Worm (Caenorhabditis elegans) whole organism, L4 larva: Measurements from ENCODE around the gene piga-1.

Experiments
- F37D6.2 ChIP-seq: sonication (generic microtip); optimal IDR thresholded peaks from 2 replicates; lab custom pipeline; 2016; ENCODE audit warnings: mild to moderate bottlenecking, missing genetic modification characterization, missing compliant biosample characterization
- F49E8.2 ChIP-seq: sonication (generic microtip); optimal IDR thresholded peaks from 2 replicates; lab custom pipeline; 2016; ENCODE audit warnings: missing compliant biosample characterization, mild to moderate bottlenecking, missing genetic modification characterization, borderline replicate concordance
- T20F7.1 ChIP-seq: fragments of 200-800 bp; sonication (Bioruptor generic); optimal IDR thresholded peaks from 2 replicates; lab custom pipeline; 2018; ENCODE audit warnings: mild to moderate bottlenecking, missing genetic modification characterization, missing compliant biosample characterization
- T26A8.4 ChIP-seq: fragments of 200-800 bp; sonication (Bioruptor generic); IDR thresholded peaks from 2 replicates; pipeline ENCODE4 v1.3.6; 2022; ENCODE audit warnings: missing genetic modification characterization, missing compliant biosample characterization
- Y105C5A.15 ChIP-seq: fragments of 200-800 bp; sonication (Bioruptor generic); IDR thresholded peaks from 2 replicates; pipeline ENCODE4 v1.3.6; 2022; ENCODE audit warnings: missing genetic modification characterization, missing compliant biosample characterization
- Y5F2A.4 ChIP-seq: fragments of 200-800 bp; sonication (Bioruptor generic); optimal IDR thresholded peaks from 2 replicates; lab custom pipeline; 2018; ENCODE audit warnings: mild to moderate bottlenecking, missing genetic modification characterization, missing compliant biosample characterization
- ZK337.2 ChIP-seq: fragments of 200-800 bp; sonication (Bioruptor generic); IDR thresholded peaks from 2 replicates; pipeline ENCODE4 v1.3.6; 2022; ENCODE audit warnings: missing genetic modification reagents, missing genetic modification characterization, missing compliant biosample characterization
- ZK546.5 ChIP-seq, 2 experiments: sonication (generic microtip); optimal IDR thresholded peaks; 2 replicates each; lab custom pipeline; 2017; ENCODE audit warnings: missing biosample characterization in 2 of 2, missing genetic modification characterization in 2 of 2
- aha-1 ChIP-seq: fragments of 150-350 bp; peaks from one replicate; lab custom pipeline; 2014; ENCODE audit warnings: missing biosample characterization, missing genetic modification characterization
- ceh-32 ChIP-seq: sonication (generic microtip); optimal IDR thresholded peaks from 2 replicates; lab custom pipeline; 2016; ENCODE audit warnings: mild to moderate bottlenecking, missing genetic modification characterization, missing compliant biosample characterization; ENCODE audit not compliant: poor library complexity
- ceh-44 ChIP-seq: fragments of 200-800 bp; sonication (Bioruptor generic); IDR thresholded peaks from 2 replicates; pipeline ENCODE4 v1.3.6; 2022; ENCODE audit warnings: missing genetic modification reagents, missing genetic modification characterization, missing compliant biosample characterization
- ceh-82 ChIP-seq: sonication (generic microtip); optimal IDR thresholded peaks from 2 replicates; lab custom pipeline; 2017; ENCODE audit warnings: missing biosample characterization, missing genetic modification characterization
- ctbp-1 ChIP-seq: fragments of 200-800 bp; sonication (Bioruptor generic); IDR thresholded peaks from 2 replicates; pipeline ENCODE4 v1.3.6; 2022; ENCODE audit warnings: missing genetic modification reagents, missing genetic modification characterization, missing compliant biosample characterization
- dmd-6 ChIP-seq: fragments of 200-800 bp; sonication (Bioruptor generic); IDR thresholded peaks from 2 replicates; pipeline ENCODE4 v1.3.6; 2022; ENCODE audit warnings: missing genetic modification reagents, missing genetic modification characterization, missing compliant biosample characterization
- dmd-8 ChIP-seq: fragments of 200-800 bp; sonication (Bioruptor generic); IDR thresholded peaks from 2 replicates; pipeline ENCODE4 v1.3.6; 2022; ENCODE audit warnings: missing genetic modification characterization, missing compliant biosample characterization
- dmd-9 ChIP-seq: fragments of 200-800 bp; sonication (Bioruptor generic); IDR thresholded peaks from 2 replicates; pipeline ENCODE4 v1.3.6; 2022; ENCODE audit warnings: missing genetic modification reagents, missing genetic modification characterization, missing compliant biosample characterization
- dpl-1 ChIP-seq: fragments of 150-350 bp; optimal IDR thresholded peaks from 2 replicates; lab custom pipeline; 2014; ENCODE audit warnings: missing biosample characterization, missing genetic modification reagents, missing genetic modification characterization
- dve-1 ChIP-seq: sonication (generic microtip); optimal IDR thresholded peaks from 2 replicates; lab custom pipeline; 2017; ENCODE audit warnings: antibody characterized with exemption, mild to moderate bottlenecking, missing genetic modification characterization, missing compliant biosample characterization; ENCODE audit not compliant: insufficient read depth
- egl-27 ChIP-seq: sonication (generic microtip); optimal IDR thresholded peaks from 3 replicates; lab custom pipeline; 2017; ENCODE audit warnings: missing biosample characterization, missing genetic modification reagents, missing genetic modification characterization
- fos-1 ChIP-seq: fragments of 150-350 bp; optimal IDR thresholded peaks from 2 replicates; lab custom pipeline; 2014; ENCODE audit warnings: missing biosample characterization, missing genetic modification characterization
- hif-1 ChIP-seq, 2 experiments: sonication (generic microtip); optimal IDR thresholded peaks; 2 replicates each; lab custom pipeline; 2016 to 2017; ENCODE audit warnings: missing compliant biosample characterization in 2 of 2, missing genetic modification characterization in 2 of 2, missing genetic modification reagents in 2 of 2, missing genotype in 2 of 2, mild to moderate bottlenecking in 1 of 2
- hmg-1.1 ChIP-seq: fragments of 200-800 bp; sonication (Bioruptor generic); IDR thresholded peaks from 2 replicates; pipeline ENCODE4 v1.3.6; 2022; ENCODE audit warnings: missing genetic modification reagents, missing genetic modification characterization, missing compliant biosample characterization
- jun-1 ChIP-seq: fragments of 150-350 bp; optimal IDR thresholded peaks from 2 replicates; lab custom pipeline; 2014; ENCODE audit warnings: missing biosample characterization, missing genetic modification reagents, missing genetic modification characterization
- lir-3 ChIP-seq: sonication (generic microtip); optimal IDR thresholded peaks from 2 replicates; lab custom pipeline; 2016; ENCODE audit warnings: mild to moderate bottlenecking, missing genetic modification characterization, missing compliant biosample characterization
- lsy-2 ChIP-seq, 2 experiments: fragments of 150-350 bp in 1 of 2; sonication (generic microtip) in 1 of 2; optimal IDR thresholded peaks; 2 replicates each; lab custom pipeline; 2014 to 2017; ENCODE audit warnings: missing biosample characterization in 2 of 2, missing genetic modification characterization in 2 of 2
- mep-1 ChIP-seq: fragments of 150-350 bp; sonication (generic microtip); optimal IDR thresholded peaks from 3 replicates; lab custom pipeline; 2014; ENCODE audit warnings: missing biosample characterization, missing genetic modification characterization
- mes-2 ChIP-seq: sonication (generic microtip); optimal IDR thresholded peaks from 2 replicates; lab custom pipeline; 2016; ENCODE audit warnings: missing genotype, mild to moderate bottlenecking, missing genetic modification characterization, missing compliant biosample characterization; ENCODE audit not compliant: poor library complexity, severe bottlenecking
- nhr-237 ChIP-seq: sonication (generic microtip); optimal IDR thresholded peaks from 2 replicates; lab custom pipeline; 2017; ENCODE audit warnings: missing biosample characterization, missing genetic modification characterization
- nhr-28 ChIP-seq: fragments of 150-350 bp; optimal IDR thresholded peaks from 2 replicates; lab custom pipeline; 2014; ENCODE audit warnings: missing biosample characterization, missing genetic modification characterization
- nhr-42 ChIP-seq: fragments of 200-800 bp; sonication (Bioruptor generic); IDR thresholded peaks from 2 replicates; pipeline ENCODE4 v1.3.6; 2022; ENCODE audit warnings: missing genetic modification characterization, missing compliant biosample characterization
- nhr-6 ChIP-seq: fragments of 150-350 bp; optimal IDR thresholded peaks from 2 replicates; lab custom pipeline; 2014; ENCODE audit warnings: missing biosample characterization, missing genetic modification characterization
- nhr-77 ChIP-seq: fragments of 150-350 bp; optimal IDR thresholded peaks from 2 replicates; lab custom pipeline; 2014; ENCODE audit warnings: missing biosample characterization, missing genetic modification characterization
- php-3 ChIP-seq: fragments of 200-800 bp; sonication (Bioruptor generic); IDR thresholded peaks from 2 replicates; pipeline ENCODE4 v1.3.6; 2022; ENCODE audit warnings: missing genetic modification reagents, missing genetic modification characterization, missing compliant biosample characterization
- pqm-1 ChIP-seq: sonication (generic microtip); optimal IDR thresholded peaks from 2 replicates; lab custom pipeline; 2017; ENCODE audit warnings: missing biosample characterization, missing genetic modification characterization
- rbr-2 ChIP-seq: sonication (generic microtip); optimal IDR thresholded peaks from 2 replicates; lab custom pipeline; 2016; ENCODE audit warnings: missing genotype, missing genetic modification characterization, missing compliant biosample characterization
- sdz-12 ChIP-seq: fragments of 200-800 bp; sonication (Bioruptor generic); optimal IDR thresholded peaks from 2 replicates; lab custom pipeline; 2018; ENCODE audit warnings: mild to moderate bottlenecking, missing genetic modification characterization, missing compliant biosample characterization
- skn-1 ChIP-seq: fragments of 150-350 bp; optimal IDR thresholded peaks from 2 replicates; lab custom pipeline; 2014; ENCODE audit warnings: missing biosample characterization, missing genetic modification characterization
- tra-1 ChIP-seq: fragments of 200-800 bp; sonication (Bioruptor generic); IDR thresholded peaks from 2 replicates; pipeline ENCODE4 v1.3.6; 2022; ENCODE audit warnings: missing genetic modification reagents, missing genetic modification characterization, missing compliant biosample characterization
- unc-130 ChIP-seq: sonication (generic microtip); optimal IDR thresholded peaks from 2 replicates; lab custom pipeline; 2016; ENCODE audit warnings: missing genetic modification reagents, missing genetic modification characterization, missing compliant biosample characterization
- unc-62 ChIP-seq, 3 experiments: fragments of 150-350 bp in 1 of 3; sonication (generic microtip); optimal IDR thresholded peaks in 2 of 3; peaks in 1 of 3; 1 replicate in 1 of 3; 2 replicates in 2 of 3; lab custom pipeline; 2014 to 2017; ENCODE audit warnings: missing biosample characterization in 3 of 3, missing genetic modification characterization in 3 of 3, missing genetic modification reagents in 3 of 3, missing genotype in 1 of 3
- vab-7 ChIP-seq: fragments of 200-800 bp; sonication (Bioruptor generic); IDR thresholded peaks from 2 replicates; pipeline ENCODE4 v1.3.6; 2022; ENCODE audit warnings: missing genetic modification reagents, missing genetic modification characterization, missing compliant biosample characterization
- zip-2 ChIP-seq: fragments of 150-350 bp; optimal IDR thresholded peaks from 2 replicates; lab custom pipeline; 2014; ENCODE audit warnings: missing biosample characterization, missing genetic modification characterization
- ztf-11 ChIP-seq: fragments of 150-350 bp; optimal IDR thresholded peaks from 2 replicates; lab custom pipeline; 2014; ENCODE audit warnings: missing biosample characterization, missing genetic modification characterization

The piga-1 gene

DNA sequence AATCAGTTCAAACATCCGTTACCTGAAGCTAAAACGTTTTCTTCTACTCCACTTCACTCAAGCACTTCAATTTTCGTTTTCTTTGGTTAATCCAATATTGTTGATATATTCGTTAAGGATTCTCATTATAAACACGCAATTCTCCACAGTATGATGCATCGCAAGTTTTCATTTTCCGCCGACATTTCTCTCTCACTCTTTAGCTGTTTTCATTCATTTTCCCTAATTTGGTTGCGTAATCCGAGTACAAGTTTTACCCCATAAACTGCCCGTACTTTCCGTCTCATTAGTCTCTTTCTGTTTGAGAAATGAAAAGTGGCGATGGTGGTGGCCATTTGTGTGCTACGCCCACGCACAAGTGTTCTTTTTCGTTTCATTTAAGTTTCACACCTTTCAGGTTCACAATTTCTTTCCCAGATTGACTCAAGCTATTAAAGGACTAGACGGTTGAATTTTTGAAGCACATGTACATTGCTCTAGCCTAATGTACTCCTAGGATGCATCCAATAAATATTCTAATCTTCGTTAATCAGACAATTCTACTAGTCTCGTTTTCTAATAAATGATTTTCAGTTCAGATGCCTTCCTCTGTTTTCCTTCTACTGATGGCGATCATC, 29.9 kb upstream of the piga-1 start, which contains the start of gene C34C6.3:
C34C6.3 (plus strand) TSS at position 567 of the 617 bp plus-strand sequence.
- peak in 1 of 2 experiments; percentile 34 for TF ChIP-seq unc-62 (GFP tag; optimal IDR thresholded peaks at IDR 0.05 in 1 of 2; lab: Kevin White, UChicago)
- no peak for TF ChIP-seq unc-62 (tag; optimal IDR thresholded peaks at IDR 0.05; lab: Kevin White, UChicago)
- no peak for TF ChIP-seq aha-1 (tag; lab: Kevin White, UChicago)

ce11 chrII:8685623-8686022, 24.1 kb upstream of the piga-1 start, which contains the start of gene C34C6.9:
TSS of gene C34C6.9 (plus strand) at chrII:8685923.
- TF ChIP-seq ceh-44, result no peak
- TF ChIP-seq ztf-11 (tag; lab: Kevin White, UChicago), result no peak
- peak; percentile 39 for TF ChIP-seq aha-1 (tag; lab: Kevin White, UChicago)
- no peak for TF ChIP-seq nhr-42 (GFP tag; lab: Robert Waterston, UW)

ce11 chrII:8684824-8685223, 23.3 kb upstream of the piga-1 start, which contains the start of gene hgap-2:
TSS of gene hgap-2 (minus strand) at chrII:8684924.
- TF ChIP-seq ZK337.2 (GFP tag; lab: Robert Waterston, UW) (no peak), nhr-6 (tag; lab: Kevin White, UChicago) (peak; percentile 25)
- TF ChIP-seq, all 104 proteins: peak for 1

DNA sequence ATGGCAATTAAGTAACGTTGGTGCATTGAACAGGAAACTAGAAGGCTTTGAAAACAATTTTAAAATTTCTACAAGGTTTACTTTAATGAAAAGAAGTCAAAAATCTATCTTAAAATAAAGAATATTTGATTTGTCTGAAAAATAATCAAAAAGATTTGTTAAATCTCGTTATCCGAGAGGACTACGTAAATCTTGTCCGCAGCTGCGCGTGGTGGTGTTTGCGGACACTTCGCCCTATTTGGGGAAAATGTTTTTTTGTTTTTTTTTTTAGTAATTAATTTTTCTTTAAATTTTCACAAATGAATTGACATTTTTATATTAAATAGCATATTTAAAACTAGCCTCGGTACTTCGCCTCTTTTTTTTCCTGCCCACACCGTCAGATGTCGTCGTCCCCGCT, 22.4 kb upstream of the piga-1 start:
- TF ChIP-seq dmd-6 (GFP tag; lab: Robert Waterston, UW) (0 out of 2 replicates have a peak, but pooled peaks have one; percentile 25), T20F7.1 (GFP tag; lab: Kevin White, UChicago) (no peak), skn-1 (tag; lab: Kevin White, UChicago) (no peak), rbr-2 (no peak), nhr-28 (no peak), jun-1 (no peak), Y105C5A.15 (no peak), ctbp-1 (no peak), dmd-9 (no peak), mes-2 (tag; lab: Kevin White, UChicago) (peak; percentile 79), sdz-12 (GFP tag; lab: Kevin White, UChicago) (no peak), unc-130 (GFP tag; lab: Kevin White, UChicago) (no peak), T26A8.4 (GFP tag; lab: Robert Waterston, UW) (no peak), nhr-42 (GFP tag; lab: Robert Waterston, UW) (no peak), pqm-1 (tag; lab: Kevin White, UChicago) (no peak), php-3 (GFP tag; lab: Robert Waterston, UW) (no peak), egl-27 (tag; lab: Kevin White, UChicago) (no peak), dpl-1 (GFP tag; lab: Kevin White, UChicago) (peak; percentile 22), Y5F2A.4 (no peak), lir-3 (no peak), aha-1 (tag; lab: Kevin White, UChicago) (peak; percentile 8), fos-1 (tag; lab: Kevin White, UChicago) (no peak), vab-7 (GFP tag; lab: Robert Waterston, UW) (no peak), F49E8.2 (no peak), ZK546.5 (tag; optimal IDR thresholded peaks at IDR 0.05; lab: Kevin White, UChicago) (no peak), nhr-77 (tag; lab: Kevin White, UChicago) (no peak), ceh-32 (tag; lab: Kevin White, UChicago) (no peak), hmg-1.1 (no peak), dmd-8 (GFP tag; lab: Robert Waterston, UW) (no peak), ceh-82 (no peak), zip-2 (tag; lab: Kevin White, UChicago) (no peak), mep-1 (tag; lab: Kevin White, UChicago) (peak; percentile 66), tra-1 (GFP tag; lab: Robert Waterston, UW) (no peak), nhr-237 (tag; lab: Kevin White, UChicago) (no peak), lsy-2 (tag; optimal IDR thresholded peaks at IDR 0.05; lab: Kevin White, UChicago) (peak in 1 of 2 experiments; percentile 81), dve-1 (tag; lab: Kevin White, UChicago) (peak; percentile 13), hif-1 (tag; optimal IDR thresholded peaks at IDR 0.05; lab: Kevin White, UChicago) (no peak), F37D6.2 (no peak)
